Worm (Caenorhabditis elegans) whole organism, L4 larva: Measurements from ENCODE around the gene srh-40.

ENCODE experiments used
- D1046.2 ChIP-seq: fragments of 200-800 bp; sonication (Bioruptor generic); IDR thresholded peaks from 2 replicates; pipeline ENCODE4 v1.3.6; 2022; ENCODE audit warnings: missing genetic modification characterization, missing compliant biosample characterization
- F10B5.3 ChIP-seq: sonication (generic microtip); optimal IDR thresholded peaks from 2 replicates; lab custom pipeline; 2016; ENCODE audit warnings: mild to moderate bottlenecking, missing genetic modification characterization, missing compliant biosample characterization
- F26F4.8 ChIP-seq: fragments of 200-800 bp; sonication (Bioruptor generic); conservative IDR thresholded peaks from 2 replicates; pipeline ENCODE4 v1.3.6; 2022; ENCODE audit warnings: missing genetic modification characterization, missing compliant biosample characterization
- F44E2.7 ChIP-seq: fragments of 200-800 bp; sonication (Bioruptor generic); IDR thresholded peaks from 2 replicates; pipeline ENCODE4 v2.1.2; 2022; ENCODE audit warnings: missing genetic modification characterization, missing compliant biosample characterization
- F49E8.2 ChIP-seq: sonication (generic microtip); optimal IDR thresholded peaks from 2 replicates; lab custom pipeline; 2016; ENCODE audit warnings: missing compliant biosample characterization, mild to moderate bottlenecking, missing genetic modification characterization, borderline replicate concordance
- R02D3.7 ChIP-seq: fragments of 150-350 bp; sonication (generic microtip); optimal IDR thresholded peaks from 3 replicates; lab custom pipeline; 2014; ENCODE audit warnings: missing biosample characterization, missing genetic modification characterization
- Y48G9A.11 ChIP-seq: fragments of 200-800 bp; sonication (Bioruptor generic); IDR thresholded peaks from 2 replicates; pipeline ENCODE4 v1.3.6; 2022; ENCODE audit warnings: missing genetic modification reagents, missing genetic modification characterization, missing compliant biosample characterization
- Y75B8A.6 ChIP-seq: fragments of 200-800 bp; sonication (Bioruptor generic); IDR thresholded peaks from 2 replicates; pipeline ENCODE4 v1.3.6; 2022; ENCODE audit warnings: missing genetic modification reagents, missing genetic modification characterization, missing compliant biosample characterization
- ZK337.2 ChIP-seq: fragments of 200-800 bp; sonication (Bioruptor generic); IDR thresholded peaks from 2 replicates; pipeline ENCODE4 v1.3.6; 2022; ENCODE audit warnings: missing genetic modification reagents, missing genetic modification characterization, missing compliant biosample characterization
- aly-2 ChIP-seq: sonication (generic microtip); optimal IDR thresholded peaks from 2 replicates; lab custom pipeline; 2018; ENCODE audit warnings: missing biosample characterization, missing genetic modification characterization
- ctbp-1 ChIP-seq: fragments of 200-800 bp; sonication (Bioruptor generic); IDR thresholded peaks from 2 replicates; pipeline ENCODE4 v1.3.6; 2022; ENCODE audit warnings: missing genetic modification reagents, missing genetic modification characterization, missing compliant biosample characterization
- daf-12 ChIP-seq: fragments of 150-350 bp; optimal IDR thresholded peaks from 2 replicates; lab custom pipeline; 2014; ENCODE audit warnings: missing biosample characterization, missing genetic modification reagents, missing genetic modification characterization
- daf-16 ChIP-seq, 3 experiments: sonication (generic microtip); optimal IDR thresholded peaks; 2 replicates each; lab custom pipeline; 2016 to 2017; ENCODE audit warnings: missing genetic modification characterization in 3 of 3, missing genetic modification reagents in 3 of 3, mild to moderate bottlenecking in 2 of 3, missing compliant biosample characterization in 2 of 3, missing biosample characterization in 1 of 3, moderate library complexity in 1 of 3
- daf-8 ChIP-seq: fragments of 200-800 bp; sonication (Bioruptor generic); IDR thresholded peaks from 2 replicates; pipeline ENCODE4 v1.3.6; 2022; ENCODE audit warnings: missing genetic modification characterization, missing compliant biosample characterization
- dmd-8 ChIP-seq: fragments of 200-800 bp; sonication (Bioruptor generic); IDR thresholded peaks from 2 replicates; pipeline ENCODE4 v1.3.6; 2022; ENCODE audit warnings: missing genetic modification characterization, missing compliant biosample characterization
- dmd-9 ChIP-seq: fragments of 200-800 bp; sonication (Bioruptor generic); IDR thresholded peaks from 2 replicates; pipeline ENCODE4 v1.3.6; 2022; ENCODE audit warnings: missing genetic modification reagents, missing genetic modification characterization, missing compliant biosample characterization
- dpl-1 ChIP-seq: fragments of 150-350 bp; optimal IDR thresholded peaks from 2 replicates; lab custom pipeline; 2014; ENCODE audit warnings: missing biosample characterization, missing genetic modification reagents, missing genetic modification characterization
- duxl-1 ChIP-seq: sonication (generic microtip); optimal IDR thresholded peaks from 2 replicates; lab custom pipeline; 2016; ENCODE audit warnings: mild to moderate bottlenecking, missing genetic modification characterization, moderate library complexity, missing compliant biosample characterization; ENCODE audit not compliant: poor library complexity
- dve-1 ChIP-seq: sonication (generic microtip); optimal IDR thresholded peaks from 2 replicates; lab custom pipeline; 2017; ENCODE audit warnings: antibody characterized with exemption, mild to moderate bottlenecking, missing genetic modification characterization, missing compliant biosample characterization; ENCODE audit not compliant: insufficient read depth
- egl-43 ChIP-seq: fragments of 200-800 bp; sonication (Bioruptor generic); IDR thresholded peaks from 2 replicates; pipeline ENCODE4 v1.3.6; 2022; ENCODE audit warnings: missing genetic modification reagents, missing genetic modification characterization, missing compliant biosample characterization
- gei-8 ChIP-seq: fragments of 200-800 bp; sonication (Bioruptor generic); optimal IDR thresholded peaks from 2 replicates; lab custom pipeline; 2018; ENCODE audit warnings: mild to moderate bottlenecking, missing genetic modification characterization, missing compliant biosample characterization
- hlh-30 ChIP-seq: sonication (generic microtip); optimal IDR thresholded peaks from 2 replicates; lab custom pipeline; 2017; ENCODE audit warnings: antibody characterized with exemption, mild to moderate bottlenecking, missing genetic modification characterization, missing compliant biosample characterization; ENCODE audit not compliant: insufficient read depth
- hmg-1.1 ChIP-seq: fragments of 200-800 bp; sonication (Bioruptor generic); IDR thresholded peaks from 2 replicates; pipeline ENCODE4 v1.3.6; 2022; ENCODE audit warnings: missing genetic modification reagents, missing genetic modification characterization, missing compliant biosample characterization
- jun-1 ChIP-seq: fragments of 150-350 bp; optimal IDR thresholded peaks from 2 replicates; lab custom pipeline; 2014; ENCODE audit warnings: missing biosample characterization, missing genetic modification reagents, missing genetic modification characterization
- lin-1 ChIP-seq: fragments of 200-800 bp; sonication (Bioruptor generic); IDR thresholded peaks from 2 replicates; pipeline ENCODE4 v1.3.6; 2022; ENCODE audit warnings: missing genetic modification reagents, missing genetic modification characterization, missing compliant biosample characterization
- lin-13 ChIP-seq: fragments of 150-350 bp; optimal IDR thresholded peaks from 2 replicates; lab custom pipeline; 2014; ENCODE audit warnings: missing biosample characterization, missing genetic modification reagents, missing genetic modification characterization
- lin-29 ChIP-seq: fragments of 200-800 bp; sonication (Bioruptor generic); IDR thresholded peaks from 2 replicates; pipeline ENCODE4 v1.3.6; 2022; ENCODE audit warnings: missing genetic modification reagents, missing genetic modification characterization, missing compliant biosample characterization
- lir-3 ChIP-seq: sonication (generic microtip); optimal IDR thresholded peaks from 2 replicates; lab custom pipeline; 2016; ENCODE audit warnings: mild to moderate bottlenecking, missing genetic modification characterization, missing compliant biosample characterization
- madf-5 ChIP-seq, 2 experiments: fragments of 200-800 bp; sonication (Bioruptor generic); IDR thresholded peaks; 2 replicates each; pipeline ENCODE4 v1.3.6; 2022; ENCODE audit warnings: missing compliant biosample characterization in 2 of 2, missing genetic modification characterization in 2 of 2
- madf-9 ChIP-seq: fragments of 200-800 bp; sonication (Bioruptor generic); conservative IDR thresholded peaks from 2 replicates; pipeline ENCODE4 v1.3.6; 2022; ENCODE audit warnings: missing genetic modification reagents, missing genetic modification characterization, missing compliant biosample characterization
- mdl-1 ChIP-seq, 2 experiments: fragments of 150-350 bp in 1 of 2; sonication (generic microtip) in 1 of 2; optimal IDR thresholded peaks; 2 replicates each; lab custom pipeline; 2014 to 2017; ENCODE audit warnings: missing biosample characterization in 2 of 2, missing genetic modification characterization in 2 of 2
- mdt-29 ChIP-seq: fragments of 200-800 bp; sonication (Bioruptor generic); IDR thresholded peaks from 2 replicates; pipeline ENCODE4 v1.3.6; 2022; ENCODE audit warnings: missing genetic modification reagents, missing genetic modification characterization, missing compliant biosample characterization
- mep-1 ChIP-seq: fragments of 150-350 bp; sonication (generic microtip); optimal IDR thresholded peaks from 3 replicates; lab custom pipeline; 2014; ENCODE audit warnings: missing biosample characterization, missing genetic modification characterization
- mxl-2 ChIP-seq: fragments of 200-800 bp; sonication (Bioruptor generic); conservative IDR thresholded peaks from 2 replicates; pipeline ENCODE4 v1.3.6; 2022; ENCODE audit warnings: missing genetic modification reagents, missing genetic modification characterization, missing compliant biosample characterization
- mxl-3 ChIP-seq: fragments of 200-800 bp; sonication (Bioruptor generic); optimal IDR thresholded peaks from 2 replicates; lab custom pipeline; 2018; ENCODE audit warnings: mild to moderate bottlenecking, missing genetic modification characterization, missing compliant biosample characterization
- nhr-10 ChIP-seq: fragments of 150-350 bp; optimal IDR thresholded peaks from 2 replicates; lab custom pipeline; 2014; ENCODE audit warnings: missing biosample characterization, missing genetic modification characterization
- nhr-102 ChIP-seq: sonication (generic microtip); optimal IDR thresholded peaks from 2 replicates; lab custom pipeline; 2016; ENCODE audit warnings: mild to moderate bottlenecking, missing genetic modification characterization, moderate library complexity, missing compliant biosample characterization
- nhr-11 ChIP-seq: fragments of 150-350 bp; optimal IDR thresholded peaks from 2 replicates; lab custom pipeline; 2014; ENCODE audit warnings: missing biosample characterization, missing genetic modification characterization
- nhr-111 ChIP-seq: fragments of 200-800 bp; sonication (Bioruptor generic); optimal IDR thresholded peaks from 2 replicates; lab custom pipeline; 2018; ENCODE audit warnings: mild to moderate bottlenecking, missing genetic modification characterization, missing compliant biosample characterization
- nhr-25 ChIP-seq: sonication (generic microtip); optimal IDR thresholded peaks from 2 replicates; lab custom pipeline; 2017; ENCODE audit warnings: missing genetic modification characterization, mild to moderate bottlenecking, missing compliant biosample characterization, antibody characterized with exemption, moderate library complexity, borderline replicate concordance; ENCODE audit not compliant: insufficient read depth
- nhr-28 ChIP-seq: fragments of 150-350 bp; optimal IDR thresholded peaks from 2 replicates; lab custom pipeline; 2014; ENCODE audit warnings: missing biosample characterization, missing genetic modification characterization
- nhr-6 ChIP-seq: fragments of 150-350 bp; optimal IDR thresholded peaks from 2 replicates; lab custom pipeline; 2014; ENCODE audit warnings: missing biosample characterization, missing genetic modification characterization
- php-3 ChIP-seq: fragments of 200-800 bp; sonication (Bioruptor generic); IDR thresholded peaks from 2 replicates; pipeline ENCODE4 v1.3.6; 2022; ENCODE audit warnings: missing genetic modification reagents, missing genetic modification characterization, missing compliant biosample characterization
- pqm-1 ChIP-seq: sonication (generic microtip); optimal IDR thresholded peaks from 2 replicates; lab custom pipeline; 2017; ENCODE audit warnings: missing biosample characterization, missing genetic modification characterization
- skn-1 ChIP-seq: fragments of 150-350 bp; optimal IDR thresholded peaks from 2 replicates; lab custom pipeline; 2014; ENCODE audit warnings: missing biosample characterization, missing genetic modification characterization
- unc-130 ChIP-seq: sonication (generic microtip); optimal IDR thresholded peaks from 2 replicates; lab custom pipeline; 2016; ENCODE audit warnings: missing genetic modification reagents, missing genetic modification characterization, missing compliant biosample characterization
- unc-39 ChIP-seq: sonication (generic microtip); optimal IDR thresholded peaks from 2 replicates; lab custom pipeline; 2017; ENCODE audit warnings: missing biosample characterization, missing genetic modification characterization
- vab-7 ChIP-seq: fragments of 200-800 bp; sonication (Bioruptor generic); IDR thresholded peaks from 2 replicates; pipeline ENCODE4 v1.3.6; 2022; ENCODE audit warnings: missing genetic modification reagents, missing genetic modification characterization, missing compliant biosample characterization
- zag-1 ChIP-seq: fragments of 150-350 bp; optimal IDR thresholded peaks from 2 replicates; lab custom pipeline; 2014; ENCODE audit warnings: missing biosample characterization, missing genetic modification characterization
- zfp-2 ChIP-seq: sonication (generic microtip); optimal IDR thresholded peaks from 2 replicates; lab custom pipeline; 2016; ENCODE audit warnings: mild to moderate bottlenecking, missing genetic modification characterization, missing compliant biosample characterization
- zip-2 ChIP-seq: fragments of 150-350 bp; optimal IDR thresholded peaks from 2 replicates; lab custom pipeline; 2014; ENCODE audit warnings: missing biosample characterization, missing genetic modification characterization
- ztf-11 ChIP-seq: fragments of 150-350 bp; optimal IDR thresholded peaks from 2 replicates; lab custom pipeline; 2014; ENCODE audit warnings: missing biosample characterization, missing genetic modification characterization

srh-40 gene

ce11 chrIII:6625317-6625716 lies 14.7 kb downstream of the srh-40 start (continued):
- TF ChIP-seq mdl-1 (tag; optimal IDR thresholded peaks at IDR 0.05; lab: Kevin White, UChicago) (no peak), unc-39 (tag; lab: Kevin White, UChicago) (no peak), nhr-28 (no peak), lin-1 (GFP tag; lab: Robert Waterston, UW) (no peak), dmd-8 (GFP tag; lab: Robert Waterston, UW) (no peak), R02D3.7 (no peak), Y48G9A.11 (GFP tag; lab: Robert Waterston, UW) (no peak), dve-1 (tag; lab: Kevin White, UChicago) (peak; percentile 51), nhr-111 (GFP tag; lab: Kevin White, UChicago) (no peak), nhr-11 (tag; lab: Kevin White, UChicago) (no peak), mep-1 (tag; lab: Kevin White, UChicago) (peak; percentile 73), Y75B8A.6 (GFP tag; lab: Robert Waterston, UW) (no peak), nhr-25 (no peak), nhr-102 (tag; lab: Kevin White, UChicago) (no peak), lin-13 (GFP tag; lab: Kevin White, UChicago) (peak; percentile 21), madf-9 (no peak), hmg-1.1 (GFP tag; lab: Robert Waterston, UW) (no peak), F49E8.2 (tag; lab: Kevin White, UChicago) (no peak), gei-8 (no peak), unc-130 (GFP tag; lab: Kevin White, UChicago) (peak; percentile 74), nhr-10 (tag; lab: Kevin White, UChicago) (no peak), F10B5.3 (tag; lab: Kevin White, UChicago) (no peak), duxl-1 (tag; lab: Kevin White, UChicago) (no peak), lin-29 (GFP tag; lab: Robert Waterston, UW) (no peak), madf-5 (GFP tag; IDR thresholded peaks at IDR 0.05; lab: Robert Waterston, UW) (no peak), egl-43 (GFP tag; lab: Robert Waterston, UW) (no peak), skn-1 (tag; lab: Kevin White, UChicago) (no peak), dmd-9 (no peak), zfp-2 (tag; lab: Kevin White, UChicago) (no peak), D1046.2 (GFP tag; lab: Robert Waterston, UW) (no peak), daf-12 (tag; lab: Kevin White, UChicago) (no peak), mxl-3 (no peak), dpl-1 (GFP tag; lab: Kevin White, UChicago) (peak; percentile 64), F26F4.8 (GFP tag; lab: Robert Waterston, UW) (no peak), pqm-1 (tag; lab: Kevin White, UChicago) (no peak), mxl-2 (GFP tag; lab: Robert Waterston, UW) (no peak), aly-2 (no peak), hlh-30 (peak; percentile 42), zip-2 (tag; lab: Kevin White, UChicago) (no peak), ctbp-1 (no peak), ZK337.2 (GFP tag; lab: Robert Waterston, UW) (no peak), F44E2.7 (GFP tag; lab: Robert Waterston, UW) (no peak), ztf-11 (tag; lab: Kevin White, UChicago) (no peak), jun-1 (tag; lab: Kevin White, UChicago) (no peak), lir-3 (no peak), mdt-29 (GFP tag; lab: Robert Waterston, UW) (no peak), vab-7 (GFP tag; lab: Robert Waterston, UW) (0 out of 2 replicates have a peak, but pooled peaks have one; percentile 24), nhr-6 (tag; lab: Kevin White, UChicago) (peak; percentile 37), php-3 (GFP tag; lab: Robert Waterston, UW) (no peak), daf-16 (GFP tag; optimal IDR thresholded peaks at IDR 0.05; lab: Kevin White, UChicago) (no peak), daf-16 (tag; optimal IDR thresholded peaks at IDR 0.05; lab: Kevin White, UChicago) (peak; percentile 8), daf-8 (GFP tag; lab: Robert Waterston, UW) (no peak), zag-1 (tag; lab: Kevin White, UChicago) (no peak)
